Worm (Caenorhabditis elegans) whole organism, L4 larva: ENCODE measurements around the gene mix-1.

ENCODE experiments used
- F10B5.3 ChIP-seq: sonication (generic microtip); optimal IDR thresholded peaks from 2 replicates; lab custom pipeline; 2016; ENCODE audit warnings: mild to moderate bottlenecking, missing genetic modification characterization, missing compliant biosample characterization
- F26F4.8 ChIP-seq: fragments of 200-800 bp; sonication (Bioruptor generic); conservative IDR thresholded peaks from 2 replicates; pipeline ENCODE4 v1.3.6; 2022; ENCODE audit warnings: missing genetic modification characterization, missing compliant biosample characterization
- F44E2.7 ChIP-seq: fragments of 200-800 bp; sonication (Bioruptor generic); IDR thresholded peaks from 2 replicates; pipeline ENCODE4 v2.1.2; 2022; ENCODE audit warnings: missing genetic modification characterization, missing compliant biosample characterization
- T26A8.4 ChIP-seq: fragments of 200-800 bp; sonication (Bioruptor generic); IDR thresholded peaks from 2 replicates; pipeline ENCODE4 v1.3.6; 2022; ENCODE audit warnings: missing genetic modification characterization, missing compliant biosample characterization
- Y75B8A.6 ChIP-seq: fragments of 200-800 bp; sonication (Bioruptor generic); IDR thresholded peaks from 2 replicates; pipeline ENCODE4 v1.3.6; 2022; ENCODE audit warnings: missing genetic modification reagents, missing genetic modification characterization, missing compliant biosample characterization
- ZK546.5 ChIP-seq, 2 experiments: sonication (generic microtip); optimal IDR thresholded peaks; 2 replicates each; lab custom pipeline; 2017; ENCODE audit warnings: missing biosample characterization in 2 of 2, missing genetic modification characterization in 2 of 2
- ceh-32 ChIP-seq: sonication (generic microtip); optimal IDR thresholded peaks from 2 replicates; lab custom pipeline; 2016; ENCODE audit warnings: mild to moderate bottlenecking, missing genetic modification characterization, missing compliant biosample characterization; ENCODE audit not compliant: poor library complexity
- ceh-44 ChIP-seq: fragments of 200-800 bp; sonication (Bioruptor generic); IDR thresholded peaks from 2 replicates; pipeline ENCODE4 v1.3.6; 2022; ENCODE audit warnings: missing genetic modification reagents, missing genetic modification characterization, missing compliant biosample characterization
- ceh-82 ChIP-seq: sonication (generic microtip); optimal IDR thresholded peaks from 2 replicates; lab custom pipeline; 2017; ENCODE audit warnings: missing biosample characterization, missing genetic modification characterization
- ces-1 ChIP-seq: fragments of 150-350 bp; sonication (generic microtip); optimal IDR thresholded peaks from 4 replicates; lab custom pipeline; 2014; ENCODE audit warnings: missing biosample characterization, missing genetic modification reagents, missing genetic modification characterization
- daf-19 ChIP-seq: fragments of 200-800 bp; sonication (Bioruptor generic); conservative IDR thresholded peaks from 2 replicates; pipeline ENCODE4 v1.3.6; 2022; ENCODE audit warnings: missing genetic modification characterization, missing compliant biosample characterization
- daf-8 ChIP-seq: fragments of 200-800 bp; sonication (Bioruptor generic); IDR thresholded peaks from 2 replicates; pipeline ENCODE4 v1.3.6; 2022; ENCODE audit warnings: missing genetic modification characterization, missing compliant biosample characterization
- dmd-9 ChIP-seq: fragments of 200-800 bp; sonication (Bioruptor generic); IDR thresholded peaks from 2 replicates; pipeline ENCODE4 v1.3.6; 2022; ENCODE audit warnings: missing genetic modification reagents, missing genetic modification characterization, missing compliant biosample characterization
- dpl-1 ChIP-seq: fragments of 150-350 bp; optimal IDR thresholded peaks from 2 replicates; lab custom pipeline; 2014; ENCODE audit warnings: missing biosample characterization, missing genetic modification reagents, missing genetic modification characterization
- dve-1 ChIP-seq: sonication (generic microtip); optimal IDR thresholded peaks from 2 replicates; lab custom pipeline; 2017; ENCODE audit warnings: antibody characterized with exemption, mild to moderate bottlenecking, missing genetic modification characterization, missing compliant biosample characterization; ENCODE audit not compliant: insufficient read depth
- fos-1 ChIP-seq: fragments of 150-350 bp; optimal IDR thresholded peaks from 2 replicates; lab custom pipeline; 2014; ENCODE audit warnings: missing biosample characterization, missing genetic modification characterization
- gei-8 ChIP-seq: fragments of 200-800 bp; sonication (Bioruptor generic); optimal IDR thresholded peaks from 2 replicates; lab custom pipeline; 2018; ENCODE audit warnings: mild to moderate bottlenecking, missing genetic modification characterization, missing compliant biosample characterization
- hlh-11 ChIP-seq: fragments of 200-800 bp; sonication (Bioruptor generic); optimal IDR thresholded peaks from 2 replicates; lab custom pipeline; 2018; ENCODE audit warnings: mild to moderate bottlenecking, missing genetic modification characterization, missing compliant biosample characterization
- lim-7 ChIP-seq: fragments of 200-800 bp; sonication (Bioruptor generic); IDR thresholded peaks from 2 replicates; pipeline ENCODE4 v1.3.6; 2022; ENCODE audit warnings: missing genetic modification characterization, missing compliant biosample characterization
- lin-15B ChIP-seq: fragments of 150-350 bp; sonication (generic microtip); optimal IDR thresholded peaks from 3 replicates; lab custom pipeline; 2014; ENCODE audit warnings: missing biosample characterization, missing genetic modification characterization
- lin-29 ChIP-seq: fragments of 200-800 bp; sonication (Bioruptor generic); IDR thresholded peaks from 2 replicates; pipeline ENCODE4 v1.3.6; 2022; ENCODE audit warnings: missing genetic modification reagents, missing genetic modification characterization, missing compliant biosample characterization
- lin-38 ChIP-seq: fragments of 200-800 bp; sonication (Bioruptor generic); IDR thresholded peaks from 2 replicates; pipeline ENCODE4 v1.3.6; 2022; ENCODE audit warnings: missing genetic modification reagents, missing genetic modification characterization, missing compliant biosample characterization
- lir-3 ChIP-seq: sonication (generic microtip); optimal IDR thresholded peaks from 2 replicates; lab custom pipeline; 2016; ENCODE audit warnings: mild to moderate bottlenecking, missing genetic modification characterization, missing compliant biosample characterization
- lsy-2 ChIP-seq, 2 experiments: fragments of 150-350 bp in 1 of 2; sonication (generic microtip) in 1 of 2; optimal IDR thresholded peaks; 2 replicates each; lab custom pipeline; 2014 to 2017; ENCODE audit warnings: missing biosample characterization in 2 of 2, missing genetic modification characterization in 2 of 2
- madf-5 ChIP-seq, 2 experiments: fragments of 200-800 bp; sonication (Bioruptor generic); IDR thresholded peaks; 2 replicates each; pipeline ENCODE4 v1.3.6; 2022; ENCODE audit warnings: missing compliant biosample characterization in 2 of 2, missing genetic modification characterization in 2 of 2
- mdl-1 ChIP-seq, 2 experiments: fragments of 150-350 bp in 1 of 2; sonication (generic microtip) in 1 of 2; optimal IDR thresholded peaks; 2 replicates each; lab custom pipeline; 2014 to 2017; ENCODE audit warnings: missing biosample characterization in 2 of 2, missing genetic modification characterization in 2 of 2
- mxl-2 ChIP-seq: fragments of 200-800 bp; sonication (Bioruptor generic); conservative IDR thresholded peaks from 2 replicates; pipeline ENCODE4 v1.3.6; 2022; ENCODE audit warnings: missing genetic modification reagents, missing genetic modification characterization, missing compliant biosample characterization
- mxl-3 ChIP-seq: fragments of 200-800 bp; sonication (Bioruptor generic); optimal IDR thresholded peaks from 2 replicates; lab custom pipeline; 2018; ENCODE audit warnings: mild to moderate bottlenecking, missing genetic modification characterization, missing compliant biosample characterization
- nhr-237 ChIP-seq: sonication (generic microtip); optimal IDR thresholded peaks from 2 replicates; lab custom pipeline; 2017; ENCODE audit warnings: missing biosample characterization, missing genetic modification characterization
- nhr-25 ChIP-seq: sonication (generic microtip); optimal IDR thresholded peaks from 2 replicates; lab custom pipeline; 2017; ENCODE audit warnings: missing genetic modification characterization, mild to moderate bottlenecking, missing compliant biosample characterization, antibody characterized with exemption, moderate library complexity, borderline replicate concordance; ENCODE audit not compliant: insufficient read depth
- nhr-41 ChIP-seq: fragments of 200-800 bp; sonication (Bioruptor generic); IDR thresholded peaks from 2 replicates; pipeline ENCODE4 v1.3.6; 2022; ENCODE audit warnings: missing genetic modification reagents, missing genetic modification characterization, missing compliant biosample characterization
- nhr-77 ChIP-seq: fragments of 150-350 bp; optimal IDR thresholded peaks from 2 replicates; lab custom pipeline; 2014; ENCODE audit warnings: missing biosample characterization, missing genetic modification characterization
- pha-4 ChIP-seq, 2 experiments: fragments of 150-350 bp in 1 of 2; fragments of 200-800 bp in 1 of 2; sonication (Bioruptor generic) in 1 of 2; IDR thresholded peaks in 1 of 2; optimal IDR thresholded peaks in 1 of 2; 2 replicates each; pipeline versions ENCODE4 v1.3.6 to Lab custom; 2014 to 2022; ENCODE audit warnings: missing genetic modification characterization in 2 of 2, missing genetic modification reagents in 2 of 2, missing biosample characterization in 1 of 2, missing compliant biosample characterization in 1 of 2
- php-3 ChIP-seq: fragments of 200-800 bp; sonication (Bioruptor generic); IDR thresholded peaks from 2 replicates; pipeline ENCODE4 v1.3.6; 2022; ENCODE audit warnings: missing genetic modification reagents, missing genetic modification characterization, missing compliant biosample characterization
- pqm-1 ChIP-seq: sonication (generic microtip); optimal IDR thresholded peaks from 2 replicates; lab custom pipeline; 2017; ENCODE audit warnings: missing biosample characterization, missing genetic modification characterization
- saeg-2 ChIP-seq: fragments of 200-800 bp; sonication (Bioruptor generic); IDR thresholded peaks from 2 replicates; pipeline ENCODE4 v1.3.6; 2022; ENCODE audit warnings: missing genetic modification reagents, missing genetic modification characterization, missing compliant biosample characterization
- set-16 ChIP-seq: fragments of 200-800 bp; sonication (Bioruptor generic); IDR thresholded peaks from 2 replicates; pipeline ENCODE4 v1.3.6; 2022; ENCODE audit warnings: missing genetic modification reagents, missing genetic modification characterization, missing compliant biosample characterization
- snpc-4 ChIP-seq: fragments of 150-350 bp; optimal IDR thresholded peaks from 2 replicates; lab custom pipeline; 2014; ENCODE audit warnings: missing biosample characterization, missing genetic modification characterization
- spr-1 ChIP-seq: sonication (generic microtip); optimal IDR thresholded peaks from 2 replicates; lab custom pipeline; 2016; ENCODE audit warnings: mild to moderate bottlenecking, missing genetic modification characterization, missing compliant biosample characterization
- tra-1 ChIP-seq: fragments of 200-800 bp; sonication (Bioruptor generic); IDR thresholded peaks from 2 replicates; pipeline ENCODE4 v1.3.6; 2022; ENCODE audit warnings: missing genetic modification reagents, missing genetic modification characterization, missing compliant biosample characterization
- unc-39 ChIP-seq: sonication (generic microtip); optimal IDR thresholded peaks from 2 replicates; lab custom pipeline; 2017; ENCODE audit warnings: missing biosample characterization, missing genetic modification characterization
- zip-2 ChIP-seq: fragments of 150-350 bp; optimal IDR thresholded peaks from 2 replicates; lab custom pipeline; 2014; ENCODE audit warnings: missing biosample characterization, missing genetic modification characterization
- ztf-11 ChIP-seq: fragments of 150-350 bp; optimal IDR thresholded peaks from 2 replicates; lab custom pipeline; 2014; ENCODE audit warnings: missing biosample characterization, missing genetic modification characterization

The mix-1 gene

ce11 chrII:10862749-10863656 lies 39.0 kb downstream of the mix-1 start (continued):
- TF ChIP-seq lsy-2 (tag; optimal IDR thresholded peaks at IDR 0.05; lab: Kevin White, UChicago) (peak in 1 of 2 experiments; percentile 29), ceh-82 (tag; lab: Kevin White, UChicago) (no peak), saeg-2 (GFP tag; lab: Robert Waterston, UW) (no peak), F10B5.3 (tag; lab: Kevin White, UChicago) (no peak), nhr-41 (GFP tag; lab: Robert Waterston, UW) (no peak), F44E2.7 (GFP tag; lab: Robert Waterston, UW) (no peak), mdl-1 (tag; optimal IDR thresholded peaks at IDR 0.05; lab: Kevin White, UChicago) (peak in 1 of 2 experiments; percentile 42), daf-19 (GFP tag; lab: Robert Waterston, UW) (no peak), ceh-32 (no peak), unc-39 (tag; lab: Kevin White, UChicago) (no peak), pha-4 (GFP tag; IDR thresholded peaks at IDR 0.05; lab: Robert Waterston, UW) (no peak; the same call in 1 of the 2 replicates), pha-4 (tag; optimal IDR thresholded peaks at IDR 0.05; lab: Kevin White, UChicago) (no peak), mxl-3 (GFP tag; lab: Kevin White, UChicago) (peak; percentile 31), lim-7 (GFP tag; lab: Robert Waterston, UW) (no peak; the same call in 1 of the 2 replicates), ceh-44 (GFP tag; lab: Robert Waterston, UW) (no peak), daf-8 (GFP tag; lab: Robert Waterston, UW) (no peak), lir-3 (tag; lab: Kevin White, UChicago) (no peak), dmd-9 (GFP tag; lab: Robert Waterston, UW) (no peak), hlh-11 (tag; lab: Kevin White, UChicago) (peak; percentile 3), gei-8 (no peak), tra-1 (no peak), lin-29 (no peak), ces-1 (GFP tag; lab: Kevin White, UChicago) (no peak), spr-1 (tag; lab: Kevin White, UChicago) (no peak), lin-38 (GFP tag; lab: Robert Waterston, UW) (0 out of 2 replicates have a peak, but pooled peaks have one; percentile 12), nhr-25 (tag; lab: Kevin White, UChicago) (peak; percentile 41), ztf-11 (tag; lab: Kevin White, UChicago) (no peak), ZK546.5 (tag; optimal IDR thresholded peaks at IDR 0.05; lab: Kevin White, UChicago) (no peak), php-3 (GFP tag; lab: Robert Waterston, UW) (no peak), mxl-2 (no peak), T26A8.4 (GFP tag; lab: Robert Waterston, UW) (no peak), Y75B8A.6 (no peak), F26F4.8 (GFP tag; lab: Robert Waterston, UW) (no peak), pqm-1 (tag; lab: Kevin White, UChicago) (no peak), zip-2 (tag; lab: Kevin White, UChicago) (no peak), lin-15B (no peak), fos-1 (tag; lab: Kevin White, UChicago) (no peak), dve-1 (tag; lab: Kevin White, UChicago) (peak; percentile 49), set-16 (GFP tag; lab: Robert Waterston, UW) (0 out of 2 replicates have a peak, but pooled peaks have one; percentile 12), nhr-77 (tag; lab: Kevin White, UChicago) (no peak), nhr-237 (tag; lab: Kevin White, UChicago) (no peak), snpc-4 (no peak), dpl-1 (GFP tag; lab: Kevin White, UChicago) (peak; percentile 19), madf-5 (GFP tag; IDR thresholded peaks at IDR 0.05; lab: Robert Waterston, UW) (no peak)
